Fruit fly (Drosophila melanogaster) whole organism, adult: Measurements from ENCODE around the gene CG42266.
A peak's percentile ranks its signal among the peaks of the same experiment; 100 is the strongest.

ENCODE experiments used
- CG11617 ChIP-seq: fragments of 200-800 bp; sonication (Bioruptor generic); optimal IDR thresholded peaks from 2 replicates; lab custom pipeline; 2017; ENCODE audit warnings: mild to moderate bottlenecking, missing biosample characterization, missing genetic modification reagents, missing genetic modification characterization
- CG12768 ChIP-seq: fragments of 200-800 bp; sonication (Bioruptor generic); optimal IDR thresholded peaks from 2 replicates; lab custom pipeline; 2017; ENCODE audit warnings: missing biosample characterization, missing genetic modification characterization, mild to moderate bottlenecking, moderate library complexity, missing genetic modification reagents
- CG14711 ChIP-seq: fragments of 200-800 bp; sonication (Bioruptor generic); optimal IDR thresholded peaks from 2 replicates; lab custom pipeline; 2018; ENCODE audit warnings: missing biosample characterization, mild to moderate bottlenecking, missing genetic modification characterization, moderate library complexity
- CG1620 ChIP-seq: fragments of 200-800 bp; sonication (Bioruptor generic); optimal IDR thresholded peaks from 2 replicates; lab custom pipeline; 2016; ENCODE audit warnings: missing biosample characterization, missing genetic modification characterization
- CG33017 ChIP-seq: fragments of 200-800 bp; sonication (Bioruptor generic); optimal IDR thresholded peaks from 2 replicates; lab custom pipeline; 2018; ENCODE audit warnings: missing biosample characterization, mild to moderate bottlenecking, missing genetic modification characterization, moderate library complexity
- CG5204 ChIP-seq: fragments of 200-800 bp; sonication (Bioruptor generic); optimal IDR thresholded peaks from 2 replicates; lab custom pipeline; 2016; ENCODE audit warnings: missing biosample characterization, missing genetic modification characterization
- CG7045 ChIP-seq: fragments of 200-800 bp; sonication (Bioruptor generic); optimal IDR thresholded peaks from 2 replicates; lab custom pipeline; 2017; ENCODE audit warnings: missing biosample characterization, mild to moderate bottlenecking, missing genetic modification characterization
- CG7101 ChIP-seq: fragments of 200-800 bp; sonication (Bioruptor generic); optimal IDR thresholded peaks from 2 replicates; lab custom pipeline; 2018; ENCODE audit warnings: missing biosample characterization, mild to moderate bottlenecking, missing genetic modification characterization, moderate library complexity
- Clk ChIP-seq: fragments of 200-800 bp; sonication (Bioruptor generic); optimal IDR thresholded peaks from 2 replicates; lab custom pipeline; 2017; ENCODE audit warnings: missing biosample characterization, missing genetic modification characterization
- Crg-1 ChIP-seq: fragments of 200-800 bp; sonication (Bioruptor generic); optimal IDR thresholded peaks from 2 replicates; lab custom pipeline; 2016; ENCODE audit warnings: missing biosample characterization, missing genetic modification characterization
- Hr96 ChIP-seq: fragments of 200-800 bp; sonication (Bioruptor generic); optimal IDR thresholded peaks from 2 replicates; lab custom pipeline; 2016; ENCODE audit warnings: missing biosample characterization, missing genetic modification characterization
- Mnt ChIP-seq: fragments of 200-800 bp; sonication (Bioruptor generic); optimal IDR thresholded peaks from 2 replicates; lab custom pipeline; 2016; ENCODE audit warnings: missing biosample characterization, mild to moderate bottlenecking, missing genetic modification characterization
- bab1 ChIP-seq: fragments of 200-800 bp; sonication (Bioruptor generic); optimal IDR thresholded peaks from 3 replicates; lab custom pipeline; 2019; ENCODE audit warnings: missing biosample characterization, mild to moderate bottlenecking, missing genetic modification characterization, moderate library complexity
- cic ChIP-seq: fragments of 200-800 bp; sonication (Bioruptor generic); optimal IDR thresholded peaks from 2 replicates; lab custom pipeline; 2017; ENCODE audit warnings: missing biosample characterization, mild to moderate bottlenecking, missing genetic modification characterization, moderate library complexity
- cnc ChIP-seq, 2 experiments: fragments of >200 bp; optimal IDR thresholded peaks; 2 replicates each; lab custom pipeline; 2017
- kay ChIP-seq: fragments of 200-800 bp; sonication (Bioruptor generic); peaks from one replicate; lab custom pipeline; 2016; ENCODE audit warnings: missing biosample characterization, missing genetic modification characterization, borderline replicate concordance
- ovo ChIP-seq: fragments of 200-800 bp; sonication (Bioruptor generic); optimal IDR thresholded peaks from 2 replicates; lab custom pipeline; 2016; ENCODE audit warnings: missing biosample characterization, missing genetic modification characterization
- pad ChIP-seq: fragments of 200-800 bp; sonication (Bioruptor generic); optimal IDR thresholded peaks from 3 replicates; lab custom pipeline; 2017; ENCODE audit warnings: missing biosample characterization, missing genetic modification characterization, mild to moderate bottlenecking, moderate library complexity, missing genetic modification reagents
- tj ChIP-seq: fragments of 200-800 bp; sonication (Bioruptor generic); optimal IDR thresholded peaks from 3 replicates; lab custom pipeline; 2017; ENCODE audit warnings: missing biosample characterization, mild to moderate bottlenecking, missing genetic modification characterization, moderate library complexity
- toe ChIP-seq: fragments of 200-800 bp; sonication (Bioruptor generic); optimal IDR thresholded peaks from 2 replicates; lab custom pipeline; 2016; ENCODE audit warnings: missing biosample characterization, missing genetic modification characterization

Gene CG42266

dm6 chr2L:16302773-16303279 is 37.3 kb downstream of the CG42266 start, which contains the start of gene GMF:
Gene GMF (minus strand): TSS chr2L:16302954.
- TF ChIP-seq CG1620 (GFP tag; lab: Kevin White, UChicago) (peak; percentile 65), CG33017 (tag; lab: Kevin White, UChicago) (no peak), CG7101 (peak; percentile 75), CG14711 (tag; lab: Kevin White, UChicago) (peak; percentile 85), bab1 (peak; percentile 51), CG12768 (GFP tag; lab: Kevin White, UChicago) (peak; percentile 19), CG11617 (GFP tag; lab: Kevin White, UChicago) (peak; percentile 63), pad (GFP tag; lab: Kevin White, UChicago) (peak; percentile 40), toe (no peak), Crg-1 (GFP tag; lab: Kevin White, UChicago) (peak; percentile 43), CG7045 (GFP tag; lab: Kevin White, UChicago) (peak; percentile 33), Clk (no peak), ovo (peak; percentile 84), kay (GFP tag; lab: Kevin White, UChicago) (peak; percentile 98), cic (GFP tag; lab: Kevin White, UChicago) (no peak), Mnt (GFP tag; lab: Kevin White, UChicago) (peak; percentile 39)

dm6 chr2L:16299466-16300311 is 40.5 kb downstream of the CG42266 start, which contains the start of the genes heix and CG17328:
Gene heix (minus strand): TSS chr2L:16299858.
Gene CG17328 (plus strand): TSS chr2L:16299943.
- peak; percentile 34 for TF ChIP-seq pad (GFP tag; lab: Kevin White, UChicago)
- peak; percentile 91 for TF ChIP-seq kay (GFP tag; lab: Kevin White, UChicago)
- TF ChIP-seq Clk, result peak; percentile 44
- TF ChIP-seq Crg-1 (GFP tag; lab: Kevin White, UChicago), result peak; percentile 68
- no peak for TF ChIP-seq Hr96 (GFP tag; lab: Kevin White, UChicago)
- TF ChIP-seq cic (GFP tag; lab: Kevin White, UChicago), result peak; percentile 27
- peak; percentile 61 for TF ChIP-seq CG12768 (GFP tag; lab: Kevin White, UChicago)
- TF ChIP-seq ovo, result peak; percentile 1
- TF ChIP-seq cnc (optimal IDR thresholded peaks at IDR 0.05; lab: Kevin White, UChicago), result no peak
- TF ChIP-seq bab1, result peak; percentile 81
- TF ChIP-seq tj (GFP tag; lab: Kevin White, UChicago), result peak; percentile 68
- TF ChIP-seq CG7045 (GFP tag; lab: Kevin White, UChicago), result peak; percentile 71
- no peak for TF ChIP-seq toe
- peak; percentile 51 for TF ChIP-seq CG33017 (tag; lab: Kevin White, UChicago)
- TF ChIP-seq CG11617 (GFP tag; lab: Kevin White, UChicago), result peak; percentile 78
- no peak for TF ChIP-seq CG5204 (GFP tag; lab: Kevin White, UChicago)
- peak; percentile 71 for TF ChIP-seq CG7101
- peak; percentile 40 for TF ChIP-seq CG1620 (GFP tag; lab: Kevin White, UChicago)
- peak; percentile 57 for TF ChIP-seq Mnt (GFP tag; lab: Kevin White, UChicago)
- TF ChIP-seq CG14711 (tag; lab: Kevin White, UChicago), result peak; percentile 48

dm6 chr2L:16293703-16294233 is 46.4 kb downstream of the CG42266 start, which contains the start of gene Cyp303a1:
Gene Cyp303a1 (plus strand): TSS chr2L:16294183.
- TF ChIP-seq CG14711 (tag; lab: Kevin White, UChicago), result no peak
- TF ChIP-seq cic (GFP tag; lab: Kevin White, UChicago), result no peak
- TF ChIP-seq kay (GFP tag; lab: Kevin White, UChicago), result no peak
- no peak for TF ChIP-seq pad (GFP tag; lab: Kevin White, UChicago)
- no peak for TF ChIP-seq CG7045 (GFP tag; lab: Kevin White, UChicago)
- TF ChIP-seq Mnt (GFP tag; lab: Kevin White, UChicago), result no peak
- no peak for TF ChIP-seq bab1
- TF ChIP-seq CG12768 (GFP tag; lab: Kevin White, UChicago), result no peak
- TF ChIP-seq CG5204 (GFP tag; lab: Kevin White, UChicago), result no peak
- no peak for TF ChIP-seq Hr96 (GFP tag; lab: Kevin White, UChicago)
- TF ChIP-seq CG7101, result no peak
- TF ChIP-seq Crg-1 (GFP tag; lab: Kevin White, UChicago), result no peak
- TF ChIP-seq tj (GFP tag; lab: Kevin White, UChicago), result no peak

DNA sequence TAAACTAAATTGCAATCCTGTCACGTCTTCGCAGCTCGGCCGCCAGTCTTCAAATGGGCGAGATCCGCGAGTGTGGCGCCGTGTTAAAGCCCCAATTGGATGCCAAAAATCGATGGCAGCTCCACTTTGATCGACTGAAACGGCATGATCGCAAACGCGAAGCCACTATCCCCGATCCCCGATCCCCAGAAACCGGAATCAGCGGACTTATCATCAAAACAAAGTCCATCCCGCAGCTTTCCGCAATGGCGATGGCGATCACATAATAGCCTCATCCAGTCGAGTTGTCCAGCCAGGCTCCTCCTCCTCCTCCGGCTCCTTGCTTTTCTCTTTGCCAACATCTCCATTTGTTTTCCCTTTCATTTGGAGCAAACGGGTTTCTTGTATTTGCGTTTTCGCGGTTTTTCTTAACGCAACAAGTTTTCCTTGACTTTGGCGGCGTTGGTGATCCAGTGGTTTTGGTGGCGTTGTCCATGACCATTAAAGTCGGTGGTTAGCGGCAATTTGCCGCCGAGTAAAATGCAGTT is 47.1 kb downstream of the CG42266 start, which contains the start of gene CG13258:
TSS of gene CG13258 (minus strand) at position 51 of the 527 bp plus-strand sequence.
- no peak for TF ChIP-seq pad (GFP tag; lab: Kevin White, UChicago)

dm6 chr2L:16290984-16291383 is 49.2 kb downstream of the CG42266 start, which contains the start of gene CG17329:
Gene CG17329 (plus strand): TSS chr2L:16291284.
- TF ChIP-seq pad (GFP tag; lab: Kevin White, UChicago) (no peak), cic (GFP tag; lab: Kevin White, UChicago) (no peak), Mnt (GFP tag; lab: Kevin White, UChicago) (no peak), cnc (optimal IDR thresholded peaks at IDR 0.05; lab: Kevin White, UChicago) (no peak), Clk (no peak), CG12768 (GFP tag; lab: Kevin White, UChicago) (no peak), Crg-1 (GFP tag; lab: Kevin White, UChicago) (no peak), ovo (no peak), bab1 (no peak), toe (no peak), CG7045 (GFP tag; lab: Kevin White, UChicago) (no peak), kay (GFP tag; lab: Kevin White, UChicago) (no peak)
